Fruit fly (Drosophila melanogaster) whole organism, embryonic: Measurements from ENCODE around the gene CG10628.
A peak's percentile ranks its signal among the peaks of the same experiment; 100 is the strongest.

Experiments
- Abd-B ChIP-seq: fragments of 200-800 bp; sonication (Bioruptor generic); optimal IDR thresholded peaks from 2 replicates; lab custom pipeline; 2018; ENCODE audit warnings: missing biosample characterization, mild to moderate bottlenecking, missing genetic modification characterization, moderate library complexity
- CG11398 ChIP-seq: fragments of 200-800 bp; sonication (Bioruptor generic); optimal IDR thresholded peaks from 2 replicates; lab custom pipeline; 2016; ENCODE audit warnings: missing biosample characterization, missing genetic modification characterization
- CG11695 ChIP-seq: fragments of 200-800 bp; sonication (Bioruptor generic); IDR thresholded peaks from 3 replicates; pipeline ENCODE4 v1.3.6; 2022; ENCODE audit warnings: missing biosample characterization, missing genetic modification characterization
- CG1647 ChIP-seq: fragments of 200-800 bp; sonication (Bioruptor generic); optimal IDR thresholded peaks from 3 replicates; lab custom pipeline; 2016; ENCODE audit warnings: missing biosample characterization, missing genetic modification characterization
- CG16813 ChIP-seq: fragments of 200-800 bp; sonication (Bioruptor generic); IDR thresholded peaks from 3 replicates; pipeline ENCODE4 v1.3.6; 2022; ENCODE audit warnings: missing biosample characterization, missing genetic modification characterization; ENCODE audit not compliant: partially characterized antibody
- CG32532 ChIP-seq: fragments of 200-800 bp; sonication (Bioruptor generic); IDR thresholded peaks from 2 replicates; pipeline ENCODE4 v1.3.6; 2022; ENCODE audit warnings: missing biosample characterization, missing genetic modification characterization
- CG3407 ChIP-seq: fragments of 200-800 bp; sonication (Bioruptor generic); optimal IDR thresholded peaks from 2 replicates; lab custom pipeline; 2018; ENCODE audit warnings: missing biosample characterization, mild to moderate bottlenecking, missing genetic modification characterization
- CG34224 ChIP-seq: fragments of 200-800 bp; sonication (Bioruptor generic); IDR thresholded peaks from 3 replicates; pipeline ENCODE4 v1.3.6; 2022; ENCODE audit warnings: missing biosample characterization, missing genetic modification characterization; ENCODE audit not compliant: partially characterized antibody
- CG3726 ChIP-seq: fragments of 200-800 bp; sonication (Bioruptor generic); IDR thresholded peaks from 3 replicates; pipeline ENCODE4, ENCODE4 v1.3.6; 2022; ENCODE audit warnings: missing biosample characterization, missing genetic modification characterization
- CG6175 ChIP-seq: fragments of 200-800 bp; sonication (Bioruptor generic); IDR thresholded peaks from 3 replicates; pipeline ENCODE4 v1.3.6; 2022; ENCODE audit warnings: missing biosample characterization, missing genetic modification characterization
- CG7556 ChIP-seq: fragments of 200-800 bp; sonication (Bioruptor generic); optimal IDR thresholded peaks from 2 replicates; lab custom pipeline; 2017; ENCODE audit warnings: missing biosample characterization, mild to moderate bottlenecking, missing genetic modification characterization
- CG8388 ChIP-seq: fragments of 200-800 bp; sonication (Bioruptor generic); optimal IDR thresholded peaks from 2 replicates; lab custom pipeline; 2019; ENCODE audit warnings: missing biosample characterization, mild to moderate bottlenecking, missing genetic modification characterization, moderate library complexity
- CG8924 ChIP-seq: fragments of 200-800 bp; optimal IDR thresholded peaks from 3 replicates; lab custom pipeline; 2019; ENCODE audit warnings: missing biosample characterization, mild to moderate bottlenecking, missing genetic modification characterization, moderate library complexity
- CHES-1-like ChIP-seq: fragments of 200-800 bp; sonication (Bioruptor generic); optimal IDR thresholded peaks from 2 replicates; lab custom pipeline; 2016; ENCODE audit warnings: missing biosample characterization, missing genetic modification characterization
- CTCF ChIP-seq: fragments of 200-800 bp; sonication (Bioruptor generic); optimal IDR thresholded peaks from 2 replicates; lab custom pipeline; 2017; ENCODE audit warnings: missing biosample characterization, mild to moderate bottlenecking, missing genetic modification characterization, moderate library complexity
- Dfd ChIP-seq, 2 experiments: fragments of >200 bp; optimal IDR thresholded peaks; 2 replicates each; lab custom pipeline; 2017; ENCODE audit warnings: missing biosample characterization in 2 of 2, missing genetic modification characterization in 2 of 2
- Dip3 ChIP-seq: fragments of 200-800 bp; sonication (Bioruptor generic); optimal IDR thresholded peaks from 3 replicates; lab custom pipeline; 2016; ENCODE audit warnings: missing biosample characterization, missing genetic modification characterization
- Dll ChIP-seq: fragments of 200-800 bp; sonication (Bioruptor generic); IDR thresholded peaks from 4 replicates; pipeline ENCODE4 v1.3.6; 2022; ENCODE audit warnings: missing biosample characterization, missing genetic modification characterization; ENCODE audit not compliant: partially characterized antibody
- Fer1 ChIP-seq: fragments of 200-800 bp; sonication (Bioruptor generic); optimal IDR thresholded peaks from 2 replicates; lab custom pipeline; 2017; ENCODE audit warnings: missing biosample characterization, mild to moderate bottlenecking, missing genetic modification characterization
- HmgD ChIP-seq: fragments of 200-800 bp; sonication (Bioruptor generic); optimal IDR thresholded peaks from 3 replicates; lab custom pipeline; 2016; ENCODE audit warnings: missing biosample characterization, missing genetic modification characterization
- Hr3 ChIP-seq: fragments of 200-800 bp; sonication (Bioruptor generic); optimal IDR thresholded peaks from 3 replicates; lab custom pipeline; 2016; ENCODE audit warnings: missing biosample characterization, missing genetic modification characterization
- Lhr ChIP-seq: fragments of 200-800 bp; sonication (Bioruptor generic); optimal IDR thresholded peaks from 3 replicates; lab custom pipeline; 2017; ENCODE audit warnings: mild to moderate bottlenecking, missing biosample characterization, missing genetic modification reagents, missing genetic modification characterization
- Lpt ChIP-seq: fragments of >200 bp; optimal IDR thresholded peaks from 2 replicates; lab custom pipeline; 2018; ENCODE audit warnings: missing biosample characterization, missing genetic modification characterization
- MBD-R2 ChIP-seq: fragments of 200-800 bp; sonication (Bioruptor generic); IDR thresholded peaks from 2 replicates; pipeline ENCODE4 v1.3.6; 2022; ENCODE audit warnings: missing biosample characterization, missing genetic modification characterization
- Med ChIP-seq: fragments of 200-800 bp; sonication (Bioruptor generic); peaks from one replicate; lab custom pipeline; 2016; ENCODE audit warnings: missing biosample characterization, missing genetic modification characterization, mild to moderate bottlenecking, inconsistent platforms, moderate library complexity
- Meics ChIP-seq: fragments of 200-800 bp; sonication (Bioruptor generic); optimal IDR thresholded peaks from 2 replicates; lab custom pipeline; 2017; ENCODE audit warnings: missing biosample characterization, mild to moderate bottlenecking, missing genetic modification characterization
- Nf-YC ChIP-seq: fragments of 200-800 bp; optimal IDR thresholded peaks from 3 replicates; lab custom pipeline; 2019; ENCODE audit warnings: missing biosample characterization, mild to moderate bottlenecking, missing genetic modification characterization, moderate library complexity
- Opbp ChIP-seq: fragments of 200-800 bp; sonication (Bioruptor generic); IDR thresholded peaks from 3 replicates; pipeline ENCODE4 v1.3.6; 2022; ENCODE audit warnings: missing biosample characterization, missing genetic modification characterization; ENCODE audit not compliant: partially characterized antibody
- Rx ChIP-seq: fragments of 200-800 bp; sonication (Bioruptor generic); IDR thresholded peaks from 2 replicates; pipeline ENCODE4 v1.3.6; 2022; ENCODE audit warnings: missing biosample characterization, missing genetic modification characterization
- Six4 ChIP-seq: fragments of 200-800 bp; sonication (Bioruptor generic); optimal IDR thresholded peaks from 2 replicates; lab custom pipeline; 2016; ENCODE audit warnings: missing biosample characterization, missing genetic modification characterization
- abd-A ChIP-seq: fragments of 200-800 bp; sonication (Bioruptor generic); optimal IDR thresholded peaks from 3 replicates; lab custom pipeline; 2019; ENCODE audit warnings: missing biosample characterization, mild to moderate bottlenecking, missing genetic modification characterization, moderate library complexity
- amos ChIP-seq: fragments of 200-800 bp; sonication (Bioruptor generic); IDR thresholded peaks from 2 replicates; pipeline ENCODE4 v1.3.6; 2022; ENCODE audit warnings: missing biosample characterization, missing genetic modification characterization; ENCODE audit not compliant: partially characterized antibody
- ap ChIP-seq: fragments of 200-800 bp; sonication (Bioruptor generic); IDR thresholded peaks from 2 replicates; pipeline ENCODE4 v1.3.6; 2022; ENCODE audit warnings: missing biosample characterization, missing genetic modification characterization
- bsh ChIP-seq, 2 experiments: fragments of 200-800 bp; sonication (Bioruptor generic); optimal IDR thresholded peaks; 2 replicates each; lab custom pipeline; 2017 to 2018; ENCODE audit warnings: mild to moderate bottlenecking in 2 of 2, missing biosample characterization in 2 of 2, missing genetic modification characterization in 2 of 2, moderate library complexity in 1 of 2
- caup ChIP-seq: fragments of 200-800 bp; sonication (Bioruptor generic); optimal IDR thresholded peaks from 3 replicates; lab custom pipeline; 2017; ENCODE audit warnings: missing biosample characterization, mild to moderate bottlenecking, missing genetic modification characterization, moderate library complexity; ENCODE audit not compliant: severe bottlenecking
- exex ChIP-seq: fragments of 200-800 bp; sonication (Bioruptor generic); optimal IDR thresholded peaks from 4 replicates; lab custom pipeline; 2018; ENCODE audit warnings: missing biosample characterization, mild to moderate bottlenecking, missing genetic modification characterization, moderate library complexity
- fd96Cb ChIP-seq: fragments of 200-800 bp; sonication (Bioruptor generic); optimal IDR thresholded peaks from 2 replicates; lab custom pipeline; 2018; ENCODE audit warnings: missing biosample characterization, mild to moderate bottlenecking, missing genetic modification characterization, moderate library complexity
- nmo ChIP-seq: fragments of 200-800 bp; sonication (Bioruptor generic); optimal IDR thresholded peaks from 2 replicates; lab custom pipeline; 2018; ENCODE audit warnings: missing biosample characterization, mild to moderate bottlenecking, missing genetic modification characterization, moderate library complexity
- salm ChIP-seq: fragments of 200-800 bp; sonication (Bioruptor generic); optimal IDR thresholded peaks from 2 replicates; lab custom pipeline; 2018; ENCODE audit warnings: missing biosample characterization, mild to moderate bottlenecking, missing genetic modification characterization
- sd ChIP-seq: fragments of 200-800 bp; sonication (Bioruptor generic); optimal IDR thresholded peaks from 3 replicates; lab custom pipeline; 2018; ENCODE audit warnings: missing biosample characterization, mild to moderate bottlenecking, missing genetic modification characterization, moderate library complexity
- sim ChIP-seq: fragments of 200-800 bp; sonication (Bioruptor generic); IDR thresholded peaks from 2 replicates; pipeline ENCODE4 v1.3.6; 2022; ENCODE audit warnings: missing biosample characterization, missing genetic modification characterization
- slou ChIP-seq: fragments of 200-800 bp; sonication (Bioruptor generic); optimal IDR thresholded peaks from 3 replicates; lab custom pipeline; 2016; ENCODE audit warnings: missing biosample characterization, missing genetic modification characterization
- sna ChIP-seq: fragments of 200-800 bp; sonication (Bioruptor generic); IDR thresholded peaks from 2 replicates; pipeline ENCODE4 v1.3.6; 2022; ENCODE audit warnings: missing biosample characterization, missing genetic modification characterization; ENCODE audit not compliant: partially characterized antibody
- tna ChIP-seq: fragments of 200-800 bp; sonication (Bioruptor generic); IDR thresholded peaks from 2 replicates; pipeline ENCODE4 v1.3.6; 2022; ENCODE audit warnings: missing biosample characterization, missing genetic modification characterization; ENCODE audit not compliant: partially characterized antibody
- zfh2 ChIP-seq: fragments of 200-800 bp; sonication (Bioruptor generic); optimal IDR thresholded peaks from 2 replicates; lab custom pipeline; 2016; ENCODE audit warnings: missing biosample characterization, missing genetic modification characterization

The CG10628 gene

DNA sequence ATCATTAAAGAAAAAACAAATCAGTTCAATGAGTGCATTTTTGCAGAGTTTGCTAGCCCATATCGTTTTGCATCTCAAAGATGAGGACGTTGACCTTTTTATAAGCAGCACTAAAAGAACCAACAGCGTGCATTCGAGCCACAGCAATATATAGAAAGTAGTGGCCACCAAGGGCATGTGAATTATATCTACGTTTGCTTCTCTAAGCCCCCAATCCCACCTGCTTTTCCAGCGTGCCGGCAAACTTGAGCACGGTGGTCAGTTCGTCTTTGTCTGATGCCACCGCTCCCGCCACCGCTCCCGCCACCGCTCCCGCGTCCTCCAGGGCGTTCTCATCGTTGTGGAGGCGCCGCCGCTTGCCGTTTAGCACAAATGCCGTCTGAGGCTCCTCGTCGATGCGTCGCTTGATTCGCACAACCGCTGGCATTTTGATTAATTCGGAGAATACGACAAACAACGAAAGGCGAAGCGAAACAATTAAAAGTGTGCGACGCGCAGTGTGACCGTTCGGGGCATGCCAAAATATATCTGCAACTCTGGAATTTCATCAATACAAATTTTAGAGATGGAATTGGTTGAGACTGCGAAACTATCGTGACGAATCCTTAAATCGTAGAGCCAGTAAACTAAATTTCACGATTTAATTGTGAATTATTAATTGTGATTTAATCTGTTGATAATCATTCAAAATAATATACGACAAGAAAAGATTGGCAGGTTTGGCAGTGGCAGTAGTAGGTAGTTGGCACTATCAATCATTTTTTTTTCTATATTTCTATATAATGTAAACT lies 37.1 kb upstream of the CG10628 start (continued):
- TF ChIP-seq CG8924 (tag; lab: Kevin White, UChicago) (peak; percentile 51), CG3726 (no peak), Lhr (GFP tag; lab: Kevin White, UChicago) (peak; percentile 84), salm (tag; lab: Kevin White, UChicago) (peak; percentile 2), CG8388 (peak; percentile 40), MBD-R2 (peak; percentile 92), HmgD (GFP tag; lab: Kevin White, UChicago) (peak; percentile 60), zfh2 (GFP tag; lab: Kevin White, UChicago) (peak; percentile 62), tna (GFP tag; lab: Robert Waterston, UW) (0 out of 2 replicates have a peak, but pooled peaks have one; percentile 36), fd96Cb (no peak), slou (no peak), CG11398 (GFP tag; lab: Kevin White, UChicago) (no peak), CG1647 (no peak), CG3407 (GFP tag; lab: Kevin White, UChicago) (peak; percentile 11), Hr3 (GFP tag; lab: Kevin White, UChicago) (peak; percentile 50)

DNA sequence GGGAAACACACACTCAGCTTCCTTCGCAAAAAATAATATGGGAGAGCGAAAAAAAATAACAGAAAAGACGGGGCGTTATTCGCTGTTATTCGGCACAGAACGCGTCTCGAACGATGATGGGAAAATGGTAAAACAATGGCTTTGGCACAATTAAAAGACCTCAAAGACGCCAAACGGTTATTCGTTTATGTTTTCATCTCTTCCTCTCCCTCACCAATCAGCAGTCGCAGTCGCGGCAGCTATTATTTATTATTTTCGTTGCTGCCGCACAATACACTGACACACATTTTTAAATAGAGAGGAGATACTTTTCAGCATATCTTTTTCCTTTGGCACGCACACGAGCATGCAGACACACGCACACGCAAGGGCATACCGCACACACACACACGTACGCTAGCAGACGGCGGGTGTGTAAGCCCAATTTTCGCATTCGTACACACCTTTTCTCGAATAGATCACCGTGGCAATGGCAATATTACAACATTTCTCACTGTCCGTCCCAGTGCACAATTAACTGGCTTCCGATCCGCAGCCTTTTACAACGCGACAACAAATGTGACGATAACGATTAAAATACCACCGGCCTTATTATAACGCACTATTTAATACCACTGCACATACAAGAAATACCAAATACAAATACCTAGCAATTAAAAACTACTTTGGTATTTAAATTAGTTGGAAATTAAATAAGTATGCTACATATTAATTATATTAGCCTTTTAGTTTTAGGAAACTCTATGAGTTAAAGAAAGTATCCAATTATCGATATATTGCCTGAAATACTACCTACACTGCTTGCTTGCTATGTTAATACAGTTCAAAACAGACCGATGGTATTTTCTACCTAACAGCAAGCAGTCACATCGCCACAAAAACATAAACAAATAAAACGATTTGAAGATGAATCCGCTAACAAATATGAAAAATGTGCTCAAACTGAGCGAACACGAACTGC lies 33.2 kb upstream of the CG10628 start, which contains the start of the genes CdGAPr and CG10466:
CdGAPr (minus strand) TSS at position 562 of the 961 bp plus-strand sequence.
CG10466 (plus strand) TSS at position 784 of the 961 bp plus-strand sequence.
- TF ChIP-seq CG11695 (GFP tag; lab: Robert Waterston, UW) (no peak), CG34224 (GFP tag; lab: Robert Waterston, UW) (peak; percentile 14; the same call in 1 of the 3 replicates), Hr3 (GFP tag; lab: Kevin White, UChicago) (peak; percentile 17), Six4 (GFP tag; lab: Kevin White, UChicago) (no peak), exex (tag; lab: Kevin White, UChicago) (peak; percentile 1), bsh (GFP tag; optimal IDR thresholded peaks at IDR 0.05; lab: Kevin White, UChicago) (peak in 1 of 2 experiments; percentile 1), caup (GFP tag; lab: Kevin White, UChicago) (peak; percentile 0), nmo (GFP tag; lab: Kevin White, UChicago) (peak; percentile 76), amos (GFP tag; lab: Robert Waterston, UW) (peak; percentile 37), Abd-B (GFP tag; lab: Kevin White, UChicago) (peak; percentile 69), Med (peak; percentile 71), Opbp (GFP tag; lab: Robert Waterston, UW) (no peak; the same call in 2 of the 3 replicates), abd-A (peak; percentile 47), CG32532 (GFP tag; lab: Robert Waterston, UW) (peak; percentile 42; the same call in 1 of the 2 replicates), Meics (GFP tag; lab: Kevin White, UChicago) (peak; percentile 14), sd (tag; lab: Kevin White, UChicago) (peak; percentile 62), Dll (GFP tag; lab: Robert Waterston, UW) (peak; percentile 46; the same call in 2 of the 4 replicates), ap (GFP tag; lab: Robert Waterston, UW) (no peak), sna (GFP tag; lab: Robert Waterston, UW) (peak; percentile 22; the same call in 1 of the 2 replicates), sim (GFP tag; lab: Robert Waterston, UW) (no peak), Fer1 (GFP tag; lab: Kevin White, UChicago) (no peak), Nf-YC (tag; lab: Kevin White, UChicago) (peak; percentile 21), Rx (GFP tag; lab: Robert Waterston, UW) (no peak), CTCF (GFP tag; lab: Kevin White, UChicago) (no peak), CG16813 (GFP tag; lab: Robert Waterston, UW) (0 out of 3 replicates have a peak, but pooled peaks have one; percentile 16), Dfd (GFP tag; optimal IDR thresholded peaks at IDR 0.05; lab: Kevin White, UChicago) (no peak), Dip3 (no peak), CG7556 (GFP tag; lab: Kevin White, UChicago) (no peak), CG6175 (0 out of 3 replicates have a peak, but pooled peaks have one; percentile 11), Lpt (GFP tag; lab: Kevin White, UChicago) (no peak), CHES-1-like (GFP tag; lab: Kevin White, UChicago) (peak; percentile 54)
